Worm (Caenorhabditis elegans) whole organism, L1 larva: ENCODE measurements around the gene str-73.

ENCODE experiments used
- C04F5.9 ChIP-seq: sonication (generic microtip); optimal IDR thresholded peaks from 2 replicates; lab custom pipeline; 2016; ENCODE audit warnings: missing genetic modification characterization, missing compliant biosample characterization
- blmp-1 ChIP-seq: fragments of 150-350 bp; optimal IDR thresholded peaks from 2 replicates; lab custom pipeline; 2014; ENCODE audit warnings: missing biosample characterization, missing genetic modification characterization
- ces-1 ChIP-seq: fragments of 150-350 bp; optimal IDR thresholded peaks from 2 replicates; lab custom pipeline; 2014; ENCODE audit warnings: missing biosample characterization, missing genetic modification reagents, missing genetic modification characterization
- egl-13 ChIP-seq: sonication (generic microtip); optimal IDR thresholded peaks from 2 replicates; lab custom pipeline; 2016; ENCODE audit warnings: missing genotype, missing genetic modification reagents, missing genetic modification characterization, missing compliant biosample characterization
- isw-1 ChIP-seq: fragments of 200-800 bp; sonication (Bioruptor generic); IDR thresholded peaks from 2 replicates; pipeline ENCODE4 v1.3.6; 2022; ENCODE audit warnings: missing genetic modification characterization, missing compliant biosample characterization
- lin-39 ChIP-seq: fragments of 150-350 bp; optimal IDR thresholded peaks from 2 replicates; lab custom pipeline; 2014; ENCODE audit warnings: missing biosample characterization, missing genetic modification reagents, missing genetic modification characterization
- lsy-2 ChIP-seq, 2 experiments: fragments of 150-350 bp; optimal IDR thresholded peaks; 2 replicates each; lab custom pipeline; 2014; ENCODE audit warnings: missing biosample characterization in 2 of 2, missing genetic modification characterization in 2 of 2
- mep-1 ChIP-seq: fragments of 150-350 bp; optimal IDR thresholded peaks from 2 replicates; lab custom pipeline; 2014; ENCODE audit warnings: missing biosample characterization, missing genetic modification characterization
- nhr-12 ChIP-seq: sonication (generic microtip); optimal IDR thresholded peaks from 2 replicates; lab custom pipeline; 2017; ENCODE audit warnings: missing biosample characterization, missing genetic modification characterization
- nhr-90 ChIP-seq: sonication (generic microtip); optimal IDR thresholded peaks from 2 replicates; lab custom pipeline; 2016; ENCODE audit warnings: mild to moderate bottlenecking, missing genetic modification characterization, missing compliant biosample characterization; ENCODE audit not compliant: poor library complexity
- pqm-1 ChIP-seq: sonication (generic microtip); optimal IDR thresholded peaks from 3 replicates; lab custom pipeline; 2017; ENCODE audit warnings: missing biosample characterization, missing genetic modification characterization
- unc-30 ChIP-seq: sonication (generic microtip); optimal IDR thresholded peaks from 2 replicates; lab custom pipeline; 2017; ENCODE audit warnings: missing biosample characterization, missing genetic modification characterization

DNA sequence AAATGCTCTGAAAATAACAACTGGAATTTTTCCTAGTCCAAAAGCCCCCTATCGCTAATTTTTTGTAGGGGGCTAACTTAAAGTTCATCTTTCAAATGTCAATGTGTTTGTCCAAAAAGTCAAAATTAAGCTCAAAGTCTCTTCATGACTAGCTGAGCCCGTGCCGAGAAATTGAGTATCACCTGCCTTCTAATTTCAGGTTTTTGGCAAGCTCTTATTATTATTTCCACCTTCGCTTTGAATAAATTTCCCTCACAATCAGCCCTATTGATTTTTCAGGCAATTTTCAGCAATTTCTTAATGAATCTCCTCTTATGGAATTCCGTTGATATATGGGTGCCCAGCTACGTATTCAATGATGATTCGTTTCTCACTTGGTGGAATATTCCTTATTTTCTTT is 30.7 kb upstream of the str-73 start, which contains the start of gene sre-36:
- TF ChIP-seq lin-39 (tag; lab: Kevin White, UChicago) (no peak), pqm-1 (no peak), unc-30 (no peak), blmp-1 (tag; lab: Kevin White, UChicago) (no peak), nhr-90 (tag; lab: Kevin White, UChicago) (no peak), egl-13 (tag; lab: Kevin White, UChicago) (no peak), lsy-2 (tag; optimal IDR thresholded peaks at IDR 0.05; lab: Kevin White, UChicago) (no peak), C04F5.9 (tag; lab: Kevin White, UChicago) (no peak), nhr-12 (tag; lab: Kevin White, UChicago) (no peak), ces-1 (GFP tag; lab: Kevin White, UChicago) (no peak), mep-1 (tag; lab: Kevin White, UChicago) (no peak), isw-1 (no peak)
